Fruit fly (Drosophila melanogaster): ENCODE measurements around the gene Nop56.

Gene Nop56

dm6 chr3R:22381077-22381476, 39.8 kb downstream of the Nop56 start, which contains the start of gene CG43342:
Gene CG43342, plus strand, starts transcription at chr3R:22381340.
- TF ChIP-seq Snoo (tag; optimal IDR thresholded peaks at IDR 0.05) (no peak), CG17806 (tag; optimal IDR thresholded peaks at IDR 0.05) (no peak), CG12605 (GFP tag; IDR thresholded peaks at IDR 0.05) (no peak), Pif1B (GFP tag; optimal IDR thresholded peaks at IDR 0.05) (no peak)

- TF ChIP-seq CG13204 (GFP tag; optimal IDR thresholded peaks at IDR 0.05) (no peak), fd96Ca (GFP tag; IDR thresholded peaks at IDR 0.05) (no peak), CG8301 (tag; optimal IDR thresholded peaks at IDR 0.05) (no peak), CG17806 (tag; optimal IDR thresholded peaks at IDR 0.05) (no peak), Ets98B (GFP tag; IDR thresholded peaks at IDR 0.05) (no peak), Pif1B (GFP tag; optimal IDR thresholded peaks at IDR 0.05) (no peak), gl (tag; optimal IDR thresholded peaks at IDR 0.05) (no peak), CG10348 (GFP tag; IDR thresholded peaks at IDR 0.05) (no peak)
Measured at dm6 chr3R:22379942-22380341, 40.9 kb downstream of the Nop56 start, which contains the start of gene CG34149. Gene CG34149, plus strand, starts transcription at chr3R:22380128.

dm6 chr3R:22375674-22376073, 45.2 kb downstream of the Nop56 start, which contains the start of gene CG18596:
Gene CG18596, plus strand, starts transcription at chr3R:22375923.
- no peak for TF ChIP-seq CG10348 (GFP tag; IDR thresholded peaks at IDR 0.05)
- no peak for TF ChIP-seq CG32121 (GFP tag; IDR thresholded peaks at IDR 0.05)
- no peak for TF ChIP-seq CG8159 (tag; optimal IDR thresholded peaks at IDR 0.05)
- no peak for TF ChIP-seq Pif1A (GFP tag; optimal IDR thresholded peaks at IDR 0.05)
- no peak for TF ChIP-seq Ets98B (GFP tag; IDR thresholded peaks at IDR 0.05)
- TF ChIP-seq CG4496 (GFP tag; IDR thresholded peaks at IDR 0.05) = no peak
- TF ChIP-seq CG13204 (GFP tag; optimal IDR thresholded peaks at IDR 0.05) = no peak
- no peak for TF ChIP-seq D1 (tag; optimal IDR thresholded peaks at IDR 0.05)
- TF ChIP-seq EcR (GFP tag; optimal IDR thresholded peaks at IDR 0.05) = no peak
- no peak for TF ChIP-seq Pif1B (GFP tag; optimal IDR thresholded peaks at IDR 0.05)
- TF ChIP-seq CG8301 (tag; optimal IDR thresholded peaks at IDR 0.05) = no peak
- TF ChIP-seq fd96Ca (GFP tag; IDR thresholded peaks at IDR 0.05) = no peak
- no peak for TF ChIP-seq CG17806 (tag; optimal IDR thresholded peaks at IDR 0.05)

- no peak for TF ChIP-seq Pif1A (GFP tag; optimal IDR thresholded peaks at IDR 0.05)
- no peak for TF ChIP-seq CG8159 (tag; optimal IDR thresholded peaks at IDR 0.05)
- TF ChIP-seq CG14655 (GFP tag; optimal IDR thresholded peaks at IDR 0.05) = no peak
- TF ChIP-seq CG9948 (tag; optimal IDR thresholded peaks at IDR 0.05) = no peak
- TF ChIP-seq D1 (tag; optimal IDR thresholded peaks at IDR 0.05) = no peak
- TF ChIP-seq CG15710 (tag; optimal IDR thresholded peaks at IDR 0.05) = no peak
- TF ChIP-seq Snoo (tag; optimal IDR thresholded peaks at IDR 0.05) = no peak
- TF ChIP-seq fd96Ca (GFP tag; IDR thresholded peaks at IDR 0.05) = no peak
- TF ChIP-seq rn (GFP tag; IDR thresholded peaks at IDR 0.05) = no peak
- TF ChIP-seq CG4496 (GFP tag; IDR thresholded peaks at IDR 0.05) = no peak
- no peak for TF ChIP-seq CG12605 (GFP tag; IDR thresholded peaks at IDR 0.05)
- TF ChIP-seq CG34367 (tag; optimal IDR thresholded peaks at IDR 0.05) = no peak
- no peak for TF ChIP-seq Ets98B (GFP tag; IDR thresholded peaks at IDR 0.05)
- no peak for TF ChIP-seq CG8301 (tag; optimal IDR thresholded peaks at IDR 0.05)
- TF ChIP-seq CG10348 (GFP tag; IDR thresholded peaks at IDR 0.05) = no peak
- no peak for TF ChIP-seq gl (tag; optimal IDR thresholded peaks at IDR 0.05)
- TF ChIP-seq CG17806 (tag; optimal IDR thresholded peaks at IDR 0.05) = no peak
- TF ChIP-seq CG32121 (GFP tag; IDR thresholded peaks at IDR 0.05) = no peak
- no peak for TF ChIP-seq Pif1B (GFP tag; optimal IDR thresholded peaks at IDR 0.05)
- no peak for TF ChIP-seq CG13204 (GFP tag; optimal IDR thresholded peaks at IDR 0.05)
Measured at dm6 chr3R:22372535-22372934, 48.3 kb downstream of the Nop56 start, which contains the start of gene CG7069. Gene CG7069, plus strand, starts transcription at chr3R:22372835.

Measured in whole organism, pupa.